Worm (Caenorhabditis elegans): ENCODE data around the gene nfyc-1.
A peak's percentile ranks its signal among the peaks of the same experiment; 100 is the strongest.

The nfyc-1 gene

DNA sequence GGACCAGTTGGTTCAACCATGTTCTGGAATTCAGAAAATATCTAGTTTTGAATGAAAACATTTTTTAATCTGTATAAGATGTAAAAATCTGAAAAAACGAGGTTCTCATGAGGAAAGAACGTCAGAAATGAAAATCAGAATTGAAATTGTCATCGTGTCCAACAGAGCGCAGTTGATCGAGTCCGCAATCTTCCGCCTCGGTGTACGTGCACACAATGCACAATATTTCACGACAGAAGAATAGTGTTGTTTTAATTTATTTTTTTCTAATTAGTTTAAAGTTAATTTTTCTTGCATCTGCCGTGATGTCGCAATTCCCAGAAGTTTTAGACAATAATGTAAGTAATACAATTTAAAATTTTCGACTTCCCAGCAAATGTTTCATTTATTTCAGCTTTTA lies at the start of gene nfyc-1:
TSS of gene nfyc-1 (plus strand) at position 268 of the 400 bp plus-strand sequence.
- TF ChIP-seq drap-1 (GFP tag; optimal IDR thresholded peaks at IDR 0.05) (no peak), unc-39 (tag; optimal IDR thresholded peaks at IDR 0.05) (no peak), nhr-2 (tag; optimal IDR thresholded peaks at IDR 0.05) (no peak), unc-120 (tag; optimal IDR thresholded peaks at IDR 0.05; ENCODE audit: poor library complexity, severe bottlenecking) (no peak), blmp-1 (tag; optimal IDR thresholded peaks at IDR 0.05) (no peak), mep-1 (tag; optimal IDR thresholded peaks at IDR 0.05) (peak; percentile 66), sem-2 (GFP tag; optimal IDR thresholded peaks at IDR 0.05) (no peak), nhr-237 (tag; optimal IDR thresholded peaks at IDR 0.05) (peak; percentile 51), lin-32 (GFP tag; optimal IDR thresholded peaks at IDR 0.05) (no peak), flh-1 (GFP tag; optimal IDR thresholded peaks at IDR 0.05) (no peak), lsy-2 (tag; optimal IDR thresholded peaks at IDR 0.05) (peak; percentile 57), nhr-12 (tag; optimal IDR thresholded peaks at IDR 0.05) (no peak), unc-62 (GFP tag; optimal IDR thresholded peaks at IDR 0.05) (no peak), pha-4 (tag; optimal IDR thresholded peaks at IDR 0.05) (peak; percentile 74), mls-2 (tag; optimal IDR thresholded peaks at IDR 0.05) (no peak), cnd-1 (tag; optimal IDR thresholded peaks at IDR 0.05) (no peak), hlh-1 (tag; optimal IDR thresholded peaks at IDR 0.05) (no peak), ceh-39 (tag; optimal IDR thresholded peaks at IDR 0.05) (no peak), tbx-8 (GFP tag; optimal IDR thresholded peaks at IDR 0.05) (no peak), elt-1 (tag; optimal IDR thresholded peaks at IDR 0.05; ENCODE audit: borderline replicate concordance, insufficient read depth) (no peak), bed-3 (GFP tag; optimal IDR thresholded peaks at IDR 0.05) (no peak), nhr-76 (tag; optimal IDR thresholded peaks at IDR 0.05) (no peak), ztf-11 (tag; optimal IDR thresholded peaks at IDR 0.05) (no peak), snpc-4 (tag; optimal IDR thresholded peaks at IDR 0.05) (no peak), M03D4.4 (tag; optimal IDR thresholded peaks at IDR 0.05) (no peak), nhr-28 (tag; optimal IDR thresholded peaks at IDR 0.05) (no peak), lin-13 (tag; optimal IDR thresholded peaks at IDR 0.05) (peak; percentile 50), sptf-1 (tag; optimal IDR thresholded peaks at IDR 0.05) (no peak), mab-5 (tag; optimal IDR thresholded peaks at IDR 0.05) (no peak), ceh-83 (GFP tag; optimal IDR thresholded peaks at IDR 0.05) (no peak), ces-1 (GFP tag; optimal IDR thresholded peaks at IDR 0.05) (peak; percentile 90), elt-3 (tag; optimal IDR thresholded peaks at IDR 0.05) (no peak), ham-2 (GFP tag; optimal IDR thresholded peaks at IDR 0.05) (no peak), zip-8 (tag; optimal IDR thresholded peaks at IDR 0.05) (no peak)

DNA sequence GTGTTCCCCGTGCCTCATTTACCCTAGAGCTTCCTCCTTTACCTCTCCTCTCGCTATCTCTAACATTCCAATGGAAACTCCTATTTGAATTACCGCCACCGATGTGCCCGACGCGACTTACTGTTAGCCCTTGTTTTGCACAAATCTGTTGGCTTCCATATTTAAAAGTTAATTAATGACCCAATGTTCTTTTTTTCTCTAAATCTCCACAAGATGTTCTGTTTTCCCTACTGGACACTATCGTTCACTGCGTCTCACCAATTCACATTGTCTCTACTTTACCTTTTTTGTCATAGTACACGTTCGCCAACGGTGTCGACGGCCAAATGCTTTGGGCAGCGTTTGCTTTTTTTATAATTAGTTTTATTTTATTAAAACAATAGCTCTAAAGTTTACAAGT lies 43.1 kb upstream of the nfyc-1 start:
- peak; percentile 35 for TF ChIP-seq mep-1 (tag; optimal IDR thresholded peaks at IDR 0.05)
- no peak for TF ChIP-seq lin-13 (tag; optimal IDR thresholded peaks at IDR 0.05)
- peak; percentile 68 for TF ChIP-seq ces-1 (GFP tag; optimal IDR thresholded peaks at IDR 0.05)
- peak; percentile 85 for TF ChIP-seq ham-2 (GFP tag; optimal IDR thresholded peaks at IDR 0.05)
- TF ChIP-seq lsy-2 (tag; optimal IDR thresholded peaks at IDR 0.05): no peak

DNA sequence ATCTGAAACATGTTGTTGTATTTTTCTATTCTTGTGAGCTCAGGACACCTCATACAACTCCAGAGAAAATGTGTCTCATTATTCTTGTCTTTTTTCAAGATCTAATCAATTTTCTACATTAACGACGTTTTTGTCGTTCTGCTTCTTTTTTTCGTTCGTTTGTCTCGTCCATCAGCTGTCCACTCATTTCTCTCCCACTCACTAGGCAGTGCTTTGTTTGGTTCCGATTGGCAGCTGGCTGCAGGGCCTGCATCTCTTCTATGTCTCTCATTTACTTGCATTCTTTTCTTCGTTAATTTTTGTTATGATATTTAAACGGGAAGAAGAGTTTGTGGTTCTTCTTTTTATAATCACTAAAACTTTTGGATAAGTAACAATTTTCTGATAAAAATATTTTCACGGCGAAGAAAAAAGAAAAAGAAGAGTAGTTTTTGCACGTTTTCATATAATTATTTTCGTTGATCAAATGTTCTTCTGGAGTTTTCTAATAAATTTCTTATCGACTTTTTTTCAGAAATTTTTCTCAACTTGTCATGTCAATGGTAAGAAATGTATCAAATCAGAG lies 42.3 kb upstream of the nfyc-1 start, which contains the start of gene 2L52.1:
TSS of gene 2L52.1 (plus strand) at position 515 of the 565 bp plus-strand sequence.
- no peak for TF ChIP-seq bed-3 (GFP tag; optimal IDR thresholded peaks at IDR 0.05)
- no peak for TF ChIP-seq drap-1 (GFP tag; optimal IDR thresholded peaks at IDR 0.05)
- no peak for TF ChIP-seq lin-13 (tag; optimal IDR thresholded peaks at IDR 0.05)
- TF ChIP-seq hlh-1 (tag; optimal IDR thresholded peaks at IDR 0.05): peak; percentile 92
- TF ChIP-seq ceh-43 (GFP tag; optimal IDR thresholded peaks at IDR 0.05): no peak
- TF ChIP-seq nhr-28 (tag; optimal IDR thresholded peaks at IDR 0.05): no peak
- TF ChIP-seq pha-4 (tag; optimal IDR thresholded peaks at IDR 0.05): no peak
- TF ChIP-seq nhr-237 (tag; optimal IDR thresholded peaks at IDR 0.05): no peak
- peak; percentile 46 for TF ChIP-seq unc-62 (GFP tag; optimal IDR thresholded peaks at IDR 0.05)
- peak; percentile 64 for TF ChIP-seq unc-120 (tag; optimal IDR thresholded peaks at IDR 0.05; ENCODE audit: poor library complexity, severe bottlenecking)
- peak; percentile 49 for TF ChIP-seq cnd-1 (tag; optimal IDR thresholded peaks at IDR 0.05)
- no peak for TF ChIP-seq mls-2 (tag; optimal IDR thresholded peaks at IDR 0.05)
- peak; percentile 33 for TF ChIP-seq ces-1 (GFP tag; optimal IDR thresholded peaks at IDR 0.05)
- no peak for TF ChIP-seq snpc-4 (tag; optimal IDR thresholded peaks at IDR 0.05)
